Fruit fly (Drosophila melanogaster) whole organism, wandering third instar larva: ENCODE measurements around the gene pav.

ENCODE experiments used
- Abd-B ChIP-seq: fragments of >200 bp; optimal IDR thresholded peaks from 2 replicates; lab custom pipeline; 2017; ENCODE audit warnings: missing biosample characterization, missing genetic modification characterization
- CG9705 ChIP-seq: fragments of 200-800 bp; sonication (Bioruptor generic); optimal IDR thresholded peaks from 2 replicates; lab custom pipeline; 2018; ENCODE audit warnings: missing biosample characterization, mild to moderate bottlenecking, missing genetic modification characterization
- CrebA ChIP-seq: fragments of 200-800 bp; sonication (Bioruptor generic); optimal IDR thresholded peaks from 2 replicates; lab custom pipeline; 2016; ENCODE audit warnings: missing biosample characterization, mild to moderate bottlenecking, missing genetic modification characterization, borderline replicate concordance
- Dfd ChIP-seq: fragments of >200 bp; optimal IDR thresholded peaks from 2 replicates; lab custom pipeline; 2017; ENCODE audit warnings: missing biosample characterization, missing genetic modification characterization
- Dif ChIP-seq: fragments of 200-275, 200-300 bp; sonication (Bioruptor generic); optimal IDR thresholded peaks from 2 replicates; lab custom pipeline; 2018; ENCODE audit warnings: missing biosample characterization, missing genetic modification characterization; ENCODE audit not compliant: partially characterized antibody
- GATAd ChIP-seq: sonication (Bioruptor generic); optimal IDR thresholded peaks from 2 replicates; lab custom pipeline; 2016; ENCODE audit warnings: missing biosample characterization, missing genetic modification characterization
- HLH106 ChIP-seq: fragments of 200-800 bp; optimal IDR thresholded peaks from 3 replicates; lab custom pipeline; 2019; ENCODE audit warnings: missing biosample characterization, mild to moderate bottlenecking, missing genetic modification characterization, moderate library complexity
- Hnf4 ChIP-seq: fragments of 200-800 bp; sonication (Bioruptor generic); optimal IDR thresholded peaks from 2 replicates; lab custom pipeline; 2016; ENCODE audit warnings: missing biosample characterization, mild to moderate bottlenecking, missing genetic modification characterization
- Jra ChIP-seq: sonication (Bioruptor generic); optimal IDR thresholded peaks from 2 replicates; lab custom pipeline; 2016; ENCODE audit warnings: missing biosample characterization, missing genetic modification characterization
- Mio ChIP-seq: sonication (Bioruptor generic); optimal IDR thresholded peaks from 2 replicates; lab custom pipeline; 2016; ENCODE audit warnings: missing biosample characterization, missing genetic modification characterization
- Myc ChIP-seq: fragments of >200 bp; optimal IDR thresholded peaks from 2 replicates; lab custom pipeline; 2017
- N ChIP-seq: fragments of >200 bp; optimal IDR thresholded peaks from 2 replicates; lab custom pipeline; 2018; ENCODE audit warnings: missing biosample characterization, missing external identifiers, missing genetic modification characterization
- OdsH ChIP-seq: fragments of 200-800 bp; sonication (Bioruptor generic); optimal IDR thresholded peaks from 2 replicates; lab custom pipeline; 2016; ENCODE audit warnings: missing biosample characterization, mild to moderate bottlenecking, missing genetic modification characterization
- Rel ChIP-seq, 2 experiments: fragments of 200-800 bp; sonication (Bioruptor generic) in 1 of 2; optimal IDR thresholded peaks; 2 replicates in 1 of 2; 3 replicates in 1 of 2; lab custom pipeline; 2016 to 2019; ENCODE audit warnings: mild to moderate bottlenecking in 2 of 2, missing biosample characterization in 2 of 2, missing genetic modification characterization in 2 of 2, moderate library complexity in 1 of 2
- Sp1 ChIP-seq: fragments of 200-800 bp; sonication (Bioruptor generic); optimal IDR thresholded peaks from 3 replicates; lab custom pipeline; 2019; ENCODE audit warnings: missing biosample characterization, mild to moderate bottlenecking, missing genetic modification characterization, moderate library complexity
- br ChIP-seq: fragments of 200-800 bp; sonication (Bioruptor generic); optimal IDR thresholded peaks from 2 replicates; lab custom pipeline; 2016; ENCODE audit warnings: missing biosample characterization, missing genetic modification characterization
- brk ChIP-seq: fragments of 200-800 bp; sonication (Bioruptor generic); optimal IDR thresholded peaks from 2 replicates; lab custom pipeline; 2016; ENCODE audit warnings: missing biosample characterization, mild to moderate bottlenecking, missing genetic modification characterization
- dl ChIP-seq, 2 experiments: fragments of 175-275, 200-275 bp in 1 of 2; fragments of 200-275 bp in 1 of 2; sonication (Bioruptor generic); optimal IDR thresholded peaks; lab custom pipeline; 2018; ENCODE audit warnings: mild to moderate bottlenecking in 2 of 2, missing biosample characterization in 2 of 2, missing genetic modification characterization in 2 of 2, moderate library complexity in 2 of 2; ENCODE audit not compliant: partially characterized antibody in 2 of 2, insufficient read depth in 1 of 2
- dmrt93B ChIP-seq: fragments of 200-800 bp; sonication (Bioruptor generic); optimal IDR thresholded peaks from 2 replicates; lab custom pipeline; 2018; ENCODE audit warnings: missing biosample characterization, mild to moderate bottlenecking, missing genetic modification characterization
- dsf ChIP-seq: sonication (Bioruptor generic); optimal IDR thresholded peaks from 2 replicates; lab custom pipeline; 2016; ENCODE audit warnings: missing biosample characterization, missing genetic modification characterization, borderline replicate concordance
- ey ChIP-seq: fragments of 200-800 bp; sonication (Bioruptor generic); optimal IDR thresholded peaks from 2 replicates; lab custom pipeline; 2016; ENCODE audit warnings: missing biosample characterization, missing genetic modification characterization
- foxo ChIP-seq, 2 experiments: fragments of 200-800 bp; sonication (Bioruptor generic); optimal IDR thresholded peaks; 2 replicates in 1 of 2; 3 replicates in 1 of 2; lab custom pipeline; 2016 to 2017; ENCODE audit warnings: missing biosample characterization in 2 of 2, missing genetic modification characterization in 2 of 2
- fru ChIP-seq: fragments of 200-800 bp; sonication (Bioruptor generic); optimal IDR thresholded peaks from 3 replicates; lab custom pipeline; 2016; ENCODE audit warnings: missing biosample characterization, mild to moderate bottlenecking, missing genetic modification characterization
- h ChIP-seq: fragments of 200-800 bp; sonication (Bioruptor generic); optimal IDR thresholded peaks from 3 replicates; lab custom pipeline; 2016; ENCODE audit warnings: missing biosample characterization, mild to moderate bottlenecking, missing genetic modification characterization
- lola ChIP-seq: fragments of >200 bp; optimal IDR thresholded peaks from 2 replicates; lab custom pipeline; 2017; ENCODE audit warnings: missing biosample characterization, missing genetic modification characterization
- pan ChIP-seq: fragments of >200 bp; optimal IDR thresholded peaks from 2 replicates; lab custom pipeline; 2017
- rgr ChIP-seq: fragments of 200-800 bp; sonication (Bioruptor generic); optimal IDR thresholded peaks from 3 replicates; lab custom pipeline; 2016; ENCODE audit warnings: missing biosample characterization, mild to moderate bottlenecking, missing genetic modification characterization
- tai ChIP-seq: sonication (Bioruptor generic); optimal IDR thresholded peaks from 2 replicates; lab custom pipeline; 2016; ENCODE audit warnings: missing biosample characterization, missing genetic modification characterization
- usp ChIP-seq: fragments of >200 bp; optimal IDR thresholded peaks from 2 replicates; lab custom pipeline; 2017; ENCODE audit warnings: missing biosample characterization, missing genetic modification characterization
- woc ChIP-seq: sonication (Bioruptor generic); optimal IDR thresholded peaks from 2 replicates; lab custom pipeline; 2016; ENCODE audit warnings: missing biosample characterization, mild to moderate bottlenecking, missing genetic modification characterization

The pav gene

DNA sequence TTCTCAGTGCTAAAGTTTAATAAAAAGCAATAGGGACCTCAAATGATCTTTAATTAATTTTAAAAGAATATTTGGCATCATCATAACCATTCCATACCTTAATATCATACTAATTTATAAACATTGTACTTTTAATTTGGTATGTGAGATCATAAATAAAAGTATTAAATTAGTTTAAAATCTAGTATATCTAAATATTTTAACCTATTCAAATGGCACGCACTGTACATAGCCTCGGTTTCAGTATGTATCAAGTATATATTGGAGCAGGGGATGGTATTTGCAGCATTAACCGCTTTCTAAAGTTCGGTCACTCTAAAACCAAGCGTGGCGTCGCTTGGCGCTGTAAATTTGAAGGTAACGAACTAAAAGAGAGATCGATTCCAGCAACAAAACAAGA, at the start of gene pav:
Gene pav (plus strand): TSS at position 307 of the 400 bp plus-strand sequence.
- TF ChIP-seq Sp1 (GFP tag; lab: Kevin White, UChicago) (no peak), OdsH (peak; percentile 1)

DNA sequence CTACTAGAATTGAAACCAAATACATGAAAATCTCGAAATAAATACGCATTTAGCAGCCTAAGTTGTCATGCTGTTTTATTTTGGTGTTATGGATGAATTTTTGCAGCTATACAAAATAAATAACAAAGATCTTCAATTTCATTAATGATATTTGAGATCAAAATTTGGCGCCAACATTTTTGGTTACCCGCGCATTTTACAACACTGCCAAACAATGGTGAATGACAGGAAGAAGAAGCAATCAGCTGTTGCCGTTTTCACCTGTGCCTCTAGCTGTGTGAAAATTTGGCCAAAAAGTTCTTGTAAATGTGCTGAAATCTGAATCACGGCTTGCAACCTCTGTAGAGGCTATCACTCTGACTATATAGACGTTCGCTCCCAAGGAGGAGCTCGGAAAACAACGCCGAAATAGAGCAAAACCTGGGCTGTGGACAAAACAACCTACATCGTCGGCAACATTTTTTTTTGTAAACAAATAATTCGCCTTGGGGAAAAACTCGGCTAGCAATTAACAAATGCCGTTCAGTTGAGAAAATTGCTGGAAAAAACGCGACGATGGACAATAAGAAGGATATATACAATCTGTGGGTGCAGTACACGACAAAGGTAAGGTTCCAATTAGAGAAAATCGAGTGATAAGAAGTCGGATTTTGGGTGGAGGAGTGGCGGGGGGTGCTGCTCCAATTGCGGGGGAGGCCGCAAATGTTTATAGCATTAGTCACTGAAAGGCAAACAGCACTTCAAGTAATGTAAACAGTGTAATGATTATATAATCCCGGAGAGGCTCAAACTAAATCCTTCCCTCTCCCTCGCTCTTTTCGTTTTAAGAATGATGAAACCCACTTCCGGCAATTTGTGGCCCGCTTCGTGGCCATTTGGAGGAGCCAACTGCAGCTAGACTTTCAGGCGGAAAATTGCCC, 48.5 kb upstream of the pav start, which contains the start of gene CG43367:
Gene CG43367 (plus strand): TSS at position 264 of the 920 bp plus-strand sequence.
- TF ChIP-seq ey (GFP tag; lab: Kevin White, UChicago) (no peak), Myc (no peak), Rel (GFP tag; optimal IDR thresholded peaks at IDR 0.05; lab: Kevin White, UChicago) (no peak), Rel (tag; optimal IDR thresholded peaks at IDR 0.05; lab: Kevin White, UChicago) (peak; percentile 57), woc (GFP tag; lab: Kevin White, UChicago) (no peak), foxo (GFP tag; optimal IDR thresholded peaks at IDR 0.05; lab: Kevin White, UChicago) (peak in 1 of 2 experiments; percentile 16), CG9705 (GFP tag; lab: Kevin White, UChicago) (no peak)
- TF ChIP-seq, all 38 proteins: peak for 2

DNA sequence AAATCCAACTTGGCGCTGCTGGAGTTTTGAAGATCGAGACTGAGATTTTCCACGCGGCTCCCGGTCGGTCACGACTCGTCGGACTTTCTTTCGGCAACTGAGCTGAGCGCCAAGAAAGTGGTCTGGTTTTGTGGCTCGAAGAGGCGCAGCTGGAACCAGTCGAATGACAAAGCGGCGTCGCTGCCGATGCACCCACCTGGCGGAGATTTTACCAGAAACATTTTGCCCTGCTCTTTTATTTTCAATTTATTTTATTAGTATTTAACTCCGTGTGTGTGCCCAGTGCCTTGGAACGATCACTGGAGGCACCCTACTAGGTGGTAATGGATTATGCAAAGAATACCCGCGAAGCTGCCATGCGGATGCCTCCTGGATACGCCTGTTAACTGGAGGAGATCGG, 38.3 kb upstream of the pav start, which contains the start of gene CG15005:
Gene CG15005 (minus strand): TSS at position 101 of the 400 bp plus-strand sequence.
- TF ChIP-seq Sp1 (GFP tag; lab: Kevin White, UChicago), result no peak
- TF ChIP-seq h (GFP tag; lab: Kevin White, UChicago), result no peak
- no peak for TF ChIP-seq Myc
- TF ChIP-seq CG9705 (GFP tag; lab: Kevin White, UChicago), result no peak
- no peak for TF ChIP-seq tai (GFP tag; lab: Kevin White, UChicago)
- no peak for TF ChIP-seq dmrt93B (GFP tag; lab: Kevin White, UChicago)
- no peak for TF ChIP-seq ey (GFP tag; lab: Kevin White, UChicago)
- no peak for TF ChIP-seq usp
- TF ChIP-seq br, result no peak
- TF ChIP-seq lola (GFP tag; lab: Kevin White, UChicago), result no peak
- no peak for TF ChIP-seq Dfd (GFP tag; lab: Kevin White, UChicago)
- TF ChIP-seq Hnf4 (GFP tag; lab: Kevin White, UChicago), result no peak
- no peak for TF ChIP-seq Dif
- no peak for TF ChIP-seq Jra (GFP tag; lab: Kevin White, UChicago)
- no peak for TF ChIP-seq rgr

DNA sequence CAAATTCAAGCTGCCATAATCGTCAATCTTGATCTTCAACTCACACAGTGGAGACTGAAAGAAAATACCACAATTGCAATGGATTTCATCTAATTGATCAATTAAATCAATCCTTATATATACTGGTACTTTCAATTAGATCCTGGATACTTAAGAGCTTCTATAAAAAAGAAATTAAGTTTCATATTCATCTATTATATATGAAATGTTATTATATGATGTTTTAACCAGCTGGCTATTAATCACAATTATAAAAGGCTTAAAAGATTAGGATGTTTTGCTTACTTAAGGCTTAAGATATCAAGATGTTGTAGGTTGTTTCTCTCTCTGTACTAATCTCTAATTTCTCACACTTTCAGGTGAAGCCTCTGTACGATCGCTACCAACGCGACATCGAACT, 37.7 kb upstream of the pav start:
- TF ChIP-seq dsf (GFP tag; lab: Kevin White, UChicago), result no peak
- TF ChIP-seq Abd-B (GFP tag; lab: Kevin White, UChicago), result no peak
- TF ChIP-seq HLH106 (tag; lab: Kevin White, UChicago), result no peak
- TF ChIP-seq N (GFP tag; lab: Kevin White, UChicago), result no peak
- TF ChIP-seq, all 38 proteins: peak for 0

DNA sequence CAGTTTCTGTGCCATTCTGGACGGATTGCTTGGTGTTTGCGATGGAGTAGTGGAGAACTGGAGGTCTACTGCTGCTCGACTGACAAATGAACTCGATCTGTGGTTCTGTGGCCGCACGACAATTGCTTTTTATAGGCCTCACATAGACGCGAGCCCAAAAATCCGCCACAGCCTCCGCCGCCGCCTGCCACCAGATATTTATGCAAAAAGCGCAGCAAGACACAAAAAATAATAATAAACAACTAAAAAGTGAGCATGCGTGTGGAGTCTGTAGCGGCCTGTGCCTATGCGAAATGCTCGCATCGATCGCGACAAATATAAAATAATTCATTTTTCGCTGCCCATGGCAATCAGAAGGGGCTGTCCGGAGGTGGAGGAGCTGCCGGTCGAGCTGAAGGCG, 33.5 kb upstream of the pav start, which contains the start of gene Cpr64Aa:
Gene Cpr64Aa (minus strand): TSS at position 101 of the 400 bp plus-strand sequence.
- TF ChIP-seq CrebA (GFP tag; lab: Kevin White, UChicago), result no peak

DNA sequence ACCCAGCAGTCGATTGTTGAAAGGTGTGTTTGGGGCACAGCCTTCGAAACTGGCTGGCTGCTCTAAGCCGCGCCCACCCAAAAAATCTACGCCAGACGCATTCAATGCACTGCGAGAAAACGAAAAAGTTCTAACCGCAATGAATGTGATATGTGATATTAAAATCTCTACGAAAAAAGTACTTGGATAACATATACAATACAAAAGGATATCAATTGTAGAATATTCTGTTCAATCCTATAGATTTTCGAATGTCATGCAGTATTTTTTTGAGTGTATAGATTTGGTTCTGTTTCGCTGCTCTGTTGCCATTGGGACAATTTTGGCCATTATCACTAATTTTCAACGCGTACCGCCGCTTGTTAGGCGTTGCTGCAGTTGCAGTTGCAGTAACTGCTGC, 32.8 kb upstream of the pav start:
- TF ChIP-seq HLH106 (tag; lab: Kevin White, UChicago), result no peak
- no peak for TF ChIP-seq Dfd (GFP tag; lab: Kevin White, UChicago)
- no peak for TF ChIP-seq Sp1 (GFP tag; lab: Kevin White, UChicago)
- TF ChIP-seq GATAd, result no peak
- no peak for TF ChIP-seq Mio
- TF ChIP-seq Myc, result no peak
- TF ChIP-seq pan (lab: Kevin White, UChicago), result no peak
- TF ChIP-seq brk (GFP tag; lab: Kevin White, UChicago), result no peak
- no peak for TF ChIP-seq Abd-B (GFP tag; lab: Kevin White, UChicago)
- TF ChIP-seq fru, result no peak
- no peak for TF ChIP-seq Jra (GFP tag; lab: Kevin White, UChicago)
- no peak for TF ChIP-seq rgr
- no peak for TF ChIP-seq dl (GFP tag; optimal IDR thresholded peaks at IDR 0.05; lab: Kevin White, UChicago; ENCODE audit: insufficient read depth in 1 of 2, partially characterized antibody in 2 of 2)
- TF ChIP-seq, all 38 proteins: peak for 0
